Worm (Caenorhabditis elegans) whole organism, young adult: Measurements from ENCODE around the gene egl-13.

Experiments used
- C17E4.6 ChIP-seq: fragments of 200-800 bp; sonication (Bioruptor generic); IDR thresholded peaks from 2 replicates; pipeline ENCODE4 v1.3.6; 2022; ENCODE audit warnings: missing genetic modification reagents, missing genetic modification characterization, missing compliant biosample characterization
- F39B2.1 ChIP-seq: fragments of 200-800 bp; sonication (Bioruptor generic); IDR thresholded peaks from 2 replicates; pipeline ENCODE4 v1.3.6; 2022; ENCODE audit warnings: missing genetic modification reagents, missing genetic modification characterization, missing compliant biosample characterization
- F49E8.2 ChIP-seq: sonication (generic microtip); optimal IDR thresholded peaks from 3 replicates; lab custom pipeline; 2017; ENCODE audit warnings: missing genetic modification characterization, mild to moderate bottlenecking, missing compliant biosample characterization, antibody characterized with exemption, moderate library complexity; ENCODE audit not compliant: insufficient read depth
- F52B5.7 ChIP-seq: sonication (generic microtip); optimal IDR thresholded peaks from 2 replicates; lab custom pipeline; 2016; ENCODE audit warnings: mild to moderate bottlenecking, missing genetic modification characterization, missing compliant biosample characterization
- F57A8.1 ChIP-seq: fragments of 200-800 bp; sonication (Bioruptor generic); optimal IDR thresholded peaks from 2 replicates; lab custom pipeline; 2018; ENCODE audit warnings: mild to moderate bottlenecking, missing genetic modification characterization, moderate library complexity, missing compliant biosample characterization
- Y53F4B.3 ChIP-seq: fragments of 200-800 bp; sonication (Bioruptor generic); IDR thresholded peaks from 2 replicates; pipeline ENCODE4 v1.3.6; 2022; ENCODE audit warnings: missing genetic modification reagents, missing genetic modification characterization, missing compliant biosample characterization
- Y79H2A.3 ChIP-seq: fragments of 200-800 bp; sonication (Bioruptor generic); conservative IDR thresholded peaks from 2 replicates; pipeline ENCODE4 v1.3.6; 2022; ENCODE audit warnings: missing genetic modification reagents, missing genetic modification characterization, missing compliant biosample characterization
- ama-1 ChIP-seq, 3 experiments: fragments of 150-350 bp in 1 of 3; sonication (generic microtip) in 2 of 3; optimal IDR thresholded peaks; 2 replicates each; lab custom pipeline; 2014 to 2018; ENCODE audit warnings: missing biosample characterization in 2 of 3, missing genetic modification characterization in 2 of 3, missing genetic modification reagents in 2 of 3
- athp-1 ChIP-seq: sonication (generic microtip); optimal IDR thresholded peaks from 2 replicates; lab custom pipeline; 2017; ENCODE audit warnings: mild to moderate bottlenecking, missing genetic modification characterization, missing compliant biosample characterization
- attf-3 ChIP-seq: fragments of 200-800 bp; sonication (Bioruptor generic); conservative IDR thresholded peaks from 2 replicates; pipeline ENCODE4 v1.3.6; 2022; ENCODE audit warnings: missing genetic modification reagents, missing genetic modification characterization, missing compliant biosample characterization
- bed-1 ChIP-seq: fragments of 200-800 bp; sonication (Bioruptor generic); IDR thresholded peaks from 2 replicates; pipeline ENCODE4 v1.3.6; 2022; ENCODE audit warnings: missing genetic modification reagents, missing genetic modification characterization, missing compliant biosample characterization
- ccch-3 ChIP-seq: fragments of 200-800 bp; sonication (Bioruptor generic); optimal IDR thresholded peaks from 2 replicates; lab custom pipeline; 2018; ENCODE audit warnings: mild to moderate bottlenecking, missing genetic modification characterization, missing compliant biosample characterization
- cebp-2 ChIP-seq: fragments of 200-800 bp; sonication (Bioruptor generic); IDR thresholded peaks from 2 replicates; pipeline ENCODE4 v1.3.6; 2022; ENCODE audit warnings: missing genetic modification characterization, missing compliant biosample characterization
- ceh-100 ChIP-seq: fragments of 200-800 bp; sonication (Bioruptor generic); IDR thresholded peaks from 2 replicates; pipeline ENCODE4 v1.3.6; 2022; ENCODE audit warnings: missing genetic modification reagents, missing genetic modification characterization, missing compliant biosample characterization
- ceh-40 ChIP-seq: fragments of 200-800 bp; sonication (Bioruptor generic); IDR thresholded peaks from 2 replicates; pipeline ENCODE4 v1.3.6; 2022; ENCODE audit warnings: missing genetic modification characterization, missing compliant biosample characterization
- chd-7 ChIP-seq: sonication (generic microtip); optimal IDR thresholded peaks from 2 replicates; lab custom pipeline; 2016; ENCODE audit warnings: mild to moderate bottlenecking, missing genetic modification characterization, moderate library complexity, missing compliant biosample characterization
- efl-1 ChIP-seq: fragments of 150-350 bp; optimal IDR thresholded peaks from 2 replicates; lab custom pipeline; 2014; ENCODE audit warnings: missing biosample characterization, missing genetic modification reagents, missing genetic modification characterization
- egl-18 ChIP-seq: fragments of 200-800 bp; sonication (Bioruptor generic); IDR thresholded peaks from 2 replicates; pipeline ENCODE4 v1.3.6; 2022; ENCODE audit warnings: missing genetic modification reagents, missing genetic modification characterization, missing compliant biosample characterization
- egl-44 ChIP-seq: fragments of 200-800 bp; sonication (Bioruptor generic); IDR thresholded peaks from 2 replicates; pipeline ENCODE4 v1.3.6; 2022; ENCODE audit warnings: missing genetic modification reagents, missing genetic modification characterization, missing compliant biosample characterization
- egrh-3 ChIP-seq: fragments of 200-800 bp; sonication (Bioruptor generic); IDR thresholded peaks from 2 replicates; pipeline ENCODE4 v1.3.6; 2022; ENCODE audit warnings: missing genetic modification reagents, missing genetic modification characterization, missing compliant biosample characterization
- gei-17 ChIP-seq: fragments of 200-800 bp; sonication (Bioruptor generic); optimal IDR thresholded peaks from 2 replicates; lab custom pipeline; 2018; ENCODE audit warnings: mild to moderate bottlenecking, missing genetic modification characterization, missing compliant biosample characterization
- him-1 ChIP-seq: sonication (generic microtip); optimal IDR thresholded peaks from 2 replicates; lab custom pipeline; 2016; ENCODE audit warnings: missing genotype, missing genetic modification reagents, missing genetic modification characterization, missing compliant biosample characterization
- hlh-12 ChIP-seq: sonication (generic microtip); optimal IDR thresholded peaks from 2 replicates; lab custom pipeline; 2016; ENCODE audit warnings: missing genetic modification characterization, missing compliant biosample characterization
- hmg-20 ChIP-seq: fragments of 200-800 bp; sonication (Bioruptor generic); IDR thresholded peaks from 2 replicates; pipeline ENCODE4 v1.3.6; 2022; ENCODE audit warnings: missing genetic modification reagents, missing genetic modification characterization, missing compliant biosample characterization
- hrde-1 ChIP-seq: sonication (generic microtip); optimal IDR thresholded peaks from 2 replicates; lab custom pipeline; 2016; ENCODE audit warnings: missing genetic modification characterization, mild to moderate bottlenecking, missing compliant biosample characterization, moderate library complexity, missing genotype, missing genetic modification reagents, borderline replicate concordance
- lag-1 ChIP-seq: fragments of 200-800 bp; sonication (Bioruptor generic); IDR thresholded peaks from 2 replicates; pipeline ENCODE4 v1.3.6; 2022; ENCODE audit warnings: missing genetic modification reagents, missing genetic modification characterization, missing compliant biosample characterization
- let-526 ChIP-seq: fragments of 200-800 bp; sonication (Bioruptor generic); IDR thresholded peaks from 2 replicates; pipeline ENCODE4 v1.3.6; 2022; ENCODE audit warnings: missing genetic modification reagents, missing genetic modification characterization, missing compliant biosample characterization
- lin-40 ChIP-seq: sonication (generic microtip); optimal IDR thresholded peaks from 2 replicates; lab custom pipeline; 2016; ENCODE audit warnings: missing genetic modification characterization, mild to moderate bottlenecking, missing compliant biosample characterization, missing genotype, missing genetic modification reagents
- lin-54 ChIP-seq: fragments of 200-800 bp; sonication (Bioruptor generic); optimal IDR thresholded peaks from 2 replicates; lab custom pipeline; 2018; ENCODE audit warnings: mild to moderate bottlenecking, missing genetic modification characterization, missing compliant biosample characterization
- lir-1 ChIP-seq: fragments of 200-800 bp; sonication (Bioruptor generic); conservative IDR thresholded peaks from 2 replicates; pipeline ENCODE4 v1.3.6; 2022; ENCODE audit warnings: missing genetic modification reagents, missing genetic modification characterization, missing compliant biosample characterization
- lsl-1 ChIP-seq: fragments of 200-800 bp; sonication (Bioruptor generic); optimal IDR thresholded peaks from 2 replicates; lab custom pipeline; 2018; ENCODE audit warnings: mild to moderate bottlenecking, missing genetic modification characterization, moderate library complexity, missing compliant biosample characterization
- madf-10 ChIP-seq: sonication (generic microtip); optimal IDR thresholded peaks from 2 replicates; lab custom pipeline; 2016; ENCODE audit warnings: mild to moderate bottlenecking, missing genetic modification characterization, missing compliant biosample characterization
- madf-6 ChIP-seq: fragments of 200-800 bp; sonication (Bioruptor generic); IDR thresholded peaks from 2 replicates; pipeline ENCODE4 v1.3.6; 2022; ENCODE audit warnings: missing genetic modification reagents, missing genetic modification characterization, missing compliant biosample characterization
- nhr-120 ChIP-seq: fragments of 200-800 bp; sonication (Bioruptor generic); IDR thresholded peaks from 2 replicates; pipeline ENCODE4 v1.3.6; 2022; ENCODE audit warnings: missing genetic modification characterization, missing compliant biosample characterization
- rcor-1 ChIP-seq: fragments of 200-800 bp; sonication (Bioruptor generic); IDR thresholded peaks from 2 replicates; pipeline ENCODE4 v1.3.6; 2022; ENCODE audit warnings: missing genetic modification reagents, missing genetic modification characterization, missing compliant biosample characterization
- snpc-1.3 ChIP-seq: sonication (generic microtip); optimal IDR thresholded peaks from 2 replicates; lab custom pipeline; 2017; ENCODE audit warnings: missing genetic modification characterization, mild to moderate bottlenecking, missing compliant biosample characterization, antibody characterized with exemption, moderate library complexity, missing genotype, missing genetic modification reagents; ENCODE audit not compliant: insufficient read depth
- snpc-3.4 ChIP-seq: sonication (generic microtip); optimal IDR thresholded peaks from 2 replicates; lab custom pipeline; 2017; ENCODE audit warnings: missing genetic modification characterization, mild to moderate bottlenecking, missing compliant biosample characterization, antibody characterized with exemption, moderate library complexity, missing genotype, missing genetic modification reagents
- somi-1 ChIP-seq: fragments of 200-800 bp; sonication (Bioruptor generic); optimal IDR thresholded peaks from 2 replicates; lab custom pipeline; 2018; ENCODE audit warnings: mild to moderate bottlenecking, missing genetic modification characterization, missing compliant biosample characterization
- tbp1 ChIP-seq: fragments of 200-800 bp; sonication (Bioruptor generic); optimal IDR thresholded peaks from 2 replicates; lab custom pipeline; 2018; ENCODE audit warnings: mild to moderate bottlenecking, missing genetic modification characterization, missing compliant biosample characterization
- tlf-1 ChIP-seq: fragments of 200-800 bp; sonication (Bioruptor generic); optimal IDR thresholded peaks from 2 replicates; lab custom pipeline; 2018; ENCODE audit warnings: mild to moderate bottlenecking, missing genetic modification characterization, missing compliant biosample characterization
- zfh-2 ChIP-seq: fragments of 200-800 bp; sonication (Bioruptor generic); conservative IDR thresholded peaks from 2 replicates; pipeline ENCODE4 v1.3.6; 2022; ENCODE audit warnings: missing genetic modification reagents, missing genetic modification characterization, missing compliant biosample characterization
- ztf-18 ChIP-seq: sonication (generic microtip); optimal IDR thresholded peaks from 2 replicates; lab custom pipeline; 2016; ENCODE audit warnings: missing genotype, mild to moderate bottlenecking, missing genetic modification characterization, missing compliant biosample characterization
- ztf-22 ChIP-seq: fragments of 200-800 bp; sonication (Bioruptor generic); optimal IDR thresholded peaks from 2 replicates; lab custom pipeline; 2018; ENCODE audit warnings: mild to moderate bottlenecking, missing genetic modification characterization, moderate library complexity, missing compliant biosample characterization
- ztf-25 ChIP-seq: fragments of 200-800 bp; sonication (Bioruptor generic); IDR thresholded peaks from 2 replicates; pipeline ENCODE4 v1.3.6; 2022; ENCODE audit warnings: missing genetic modification reagents, missing genetic modification characterization, missing compliant biosample characterization
- ztf-26 ChIP-seq: sonication (generic microtip); optimal IDR thresholded peaks from 2 replicates; lab custom pipeline; 2017; ENCODE audit warnings: missing genetic modification characterization, missing compliant biosample characterization

egl-13 gene

DNA sequence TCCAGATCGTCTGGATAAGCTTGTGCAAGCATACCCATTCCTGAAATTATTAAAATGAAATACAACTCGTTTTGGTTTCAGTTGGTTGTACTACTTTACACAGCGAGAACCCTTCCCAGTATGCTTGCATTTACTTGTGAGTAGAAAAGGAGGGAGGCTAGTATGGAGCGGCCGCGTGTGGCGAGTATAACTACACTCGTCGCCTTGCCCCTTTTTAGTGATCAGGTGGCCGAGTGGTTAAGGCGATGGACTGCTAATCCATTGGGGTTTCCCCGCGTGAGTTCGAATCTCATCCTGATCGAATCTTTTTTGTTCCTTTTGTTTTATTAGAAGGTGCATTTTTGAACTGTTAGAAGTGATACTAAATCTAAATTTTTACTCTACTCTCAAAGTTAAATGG, 44.2 kb downstream of the egl-13 start (continued):
- TF ChIP-seq F52B5.7 (tag; lab: Kevin White, UChicago) (peak; percentile 85), egl-44 (peak; percentile 94), ceh-40 (GFP tag; lab: Robert Waterston, UW) (peak; percentile 73; the same call in 1 of the 2 replicates), ztf-22 (GFP tag; lab: Kevin White, UChicago) (no peak), nhr-120 (GFP tag; lab: Robert Waterston, UW) (peak; percentile 89), lag-1 (GFP tag; lab: Robert Waterston, UW) (no peak), lin-54 (GFP tag; lab: Kevin White, UChicago) (peak; percentile 53), athp-1 (tag; lab: Kevin White, UChicago) (peak; percentile 74), gei-17 (GFP tag; lab: Kevin White, UChicago) (peak; percentile 36), madf-6 (GFP tag; lab: Robert Waterston, UW) (peak; percentile 63), snpc-3.4 (tag; lab: Kevin White, UChicago) (peak; percentile 85), tlf-1 (GFP tag; lab: Kevin White, UChicago) (peak; percentile 29), lin-40 (tag; lab: Kevin White, UChicago) (peak; percentile 61), hrde-1 (tag; lab: Kevin White, UChicago) (peak; percentile 56), bed-1 (GFP tag; lab: Robert Waterston, UW) (no peak), ama-1 (optimal IDR thresholded peaks at IDR 0.05; lab: Kevin White, UChicago) (no peak), ama-1 (GFP tag; optimal IDR thresholded peaks at IDR 0.05; lab: Kevin White, UChicago) (peak in 1 of 2 experiments; percentile 65), F57A8.1 (GFP tag; lab: Kevin White, UChicago) (peak; percentile 77), tbp1 (GFP tag; lab: Kevin White, UChicago) (peak; percentile 97), egl-18 (GFP tag; lab: Robert Waterston, UW) (peak; percentile 35; the same call in 1 of the 2 replicates), rcor-1 (GFP tag; lab: Robert Waterston, UW) (peak; percentile 84), attf-3 (GFP tag; lab: Robert Waterston, UW) (peak; percentile 57; the same call in 1 of the 2 replicates), hmg-20 (peak; percentile 78), Y79H2A.3 (GFP tag; lab: Robert Waterston, UW) (peak; percentile 56; the same call in 1 of the 2 replicates), ccch-3 (GFP tag; lab: Kevin White, UChicago) (no peak), cebp-2 (GFP tag; lab: Robert Waterston, UW) (0 out of 2 replicates have a peak, but pooled peaks have one; percentile 35), somi-1 (GFP tag; lab: Kevin White, UChicago) (peak; percentile 58), lsl-1 (no peak), ztf-26 (tag; lab: Kevin White, UChicago) (peak; percentile 50), ztf-25 (GFP tag; lab: Robert Waterston, UW) (peak; percentile 93), F49E8.2 (no peak), ztf-18 (peak; percentile 71), egrh-3 (GFP tag; lab: Robert Waterston, UW) (0 out of 2 replicates have a peak, but pooled peaks have one; percentile 41), efl-1 (no peak), lir-1 (GFP tag; lab: Robert Waterston, UW) (0 out of 2 replicates have a peak, but pooled peaks have one; percentile 14), zfh-2 (GFP tag; lab: Robert Waterston, UW) (peak; percentile 45), madf-10 (peak; percentile 78), F39B2.1 (GFP tag; lab: Robert Waterston, UW) (no peak)
- TF ChIP-seq, all 124 proteins: peak for 82

DNA sequence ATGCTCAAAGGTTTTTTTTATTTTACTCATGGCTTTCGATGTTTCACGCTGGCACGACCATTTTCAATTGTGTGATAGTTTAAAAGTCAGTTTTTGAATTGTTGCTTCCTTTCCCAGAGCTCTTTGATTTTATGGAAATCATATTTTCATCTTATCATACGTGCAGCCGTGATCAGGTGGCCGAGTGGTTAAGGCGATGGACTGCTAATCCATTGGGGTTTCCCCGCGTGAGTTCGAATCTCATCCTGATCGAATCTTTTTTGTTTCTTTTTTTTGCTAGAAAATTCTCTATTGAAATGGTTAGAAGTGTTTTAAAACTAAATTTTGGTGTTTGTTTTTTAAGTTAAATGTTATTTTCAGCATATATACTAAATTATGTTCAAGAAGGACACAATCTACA, 45.6 kb downstream of the egl-13 start:
- TF ChIP-seq F52B5.7 (tag; lab: Kevin White, UChicago) = no peak
- no peak for TF ChIP-seq C17E4.6 (GFP tag; lab: Robert Waterston, UW)
- peak; percentile 53 for TF ChIP-seq hlh-12
- no peak for TF ChIP-seq F39B2.1 (GFP tag; lab: Robert Waterston, UW)
- TF ChIP-seq F49E8.2 = no peak
- peak; percentile 48 for TF ChIP-seq him-1 (tag; lab: Kevin White, UChicago)
- no peak for TF ChIP-seq snpc-3.4 (tag; lab: Kevin White, UChicago)
- no peak for TF ChIP-seq ceh-100 (GFP tag; lab: Robert Waterston, UW)
- TF ChIP-seq tlf-1 (GFP tag; lab: Kevin White, UChicago) = no peak
- no peak for TF ChIP-seq lin-54 (GFP tag; lab: Kevin White, UChicago)
- no peak for TF ChIP-seq lir-1 (GFP tag; lab: Robert Waterston, UW)
- TF ChIP-seq nhr-120 (GFP tag; lab: Robert Waterston, UW) = 0 out of 2 replicates have a peak, but pooled peaks have one; percentile 38
- peak; percentile 45 for TF ChIP-seq snpc-1.3
- no peak for TF ChIP-seq let-526 (GFP tag; lab: Robert Waterston, UW)
- no peak for TF ChIP-seq Y53F4B.3 (GFP tag; lab: Robert Waterston, UW)
- TF ChIP-seq zfh-2 (GFP tag; lab: Robert Waterston, UW) = no peak
- no peak for TF ChIP-seq chd-7
- TF ChIP-seq bed-1 (GFP tag; lab: Robert Waterston, UW) = no peak
- no peak for TF ChIP-seq Y79H2A.3 (GFP tag; lab: Robert Waterston, UW)
